Fruit fly (Drosophila melanogaster): Measurements from ENCODE around the gene Rpt3.

Gene Rpt3

DNA sequence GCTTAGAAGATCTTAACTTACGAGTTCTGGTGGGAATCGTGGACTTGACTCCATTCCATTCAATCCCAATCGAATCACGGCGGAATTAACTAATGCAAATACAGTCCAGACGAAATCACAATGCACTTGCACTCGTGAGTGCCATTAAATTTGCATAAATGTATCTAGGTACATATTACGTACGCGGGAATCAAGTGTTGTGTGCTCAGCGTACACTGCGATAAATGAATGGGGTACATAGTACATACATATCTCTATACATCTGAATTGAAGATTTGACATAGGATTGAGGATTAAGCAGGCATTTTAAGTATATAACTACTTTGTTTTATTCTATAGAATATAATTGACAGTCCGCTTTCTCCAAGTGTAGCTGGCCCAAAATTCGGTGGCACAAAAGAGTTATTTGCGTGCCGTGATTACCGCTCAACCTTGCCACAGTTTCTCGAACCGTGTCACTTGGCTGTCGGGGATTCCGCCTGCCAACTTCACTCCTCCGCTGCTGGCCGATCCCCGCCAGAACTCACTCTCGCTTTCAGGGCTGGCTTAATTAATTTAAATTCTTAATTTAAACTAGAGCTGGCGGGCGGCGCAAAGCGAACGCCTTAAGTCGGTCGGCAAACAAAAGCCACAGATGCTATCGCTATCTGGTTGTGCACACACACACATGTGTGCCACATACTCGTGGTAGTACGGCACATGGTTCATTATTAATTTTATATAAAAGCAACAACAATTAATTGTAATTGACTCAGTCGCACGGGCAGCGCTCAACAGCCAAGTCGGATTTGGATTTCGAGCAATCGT lies 17.1 kb downstream of the Rpt3 start, which contains the start of the genes CG15199 and CG15202:
Gene CG15199, minus strand, starts transcription at position 51 of the 807 bp plus-strand sequence.
Gene CG15202, plus strand, starts transcription at position 757 of the 807 bp plus-strand sequence.
- TF ChIP-seq CG16779 (tag; optimal IDR thresholded peaks at IDR 0.05) = no peak
- TF ChIP-seq Eip78C (GFP tag) = peak; percentile 68
- peak; percentile 4 for TF ChIP-seq Met (GFP tag; optimal IDR thresholded peaks at IDR 0.05)

DNA sequence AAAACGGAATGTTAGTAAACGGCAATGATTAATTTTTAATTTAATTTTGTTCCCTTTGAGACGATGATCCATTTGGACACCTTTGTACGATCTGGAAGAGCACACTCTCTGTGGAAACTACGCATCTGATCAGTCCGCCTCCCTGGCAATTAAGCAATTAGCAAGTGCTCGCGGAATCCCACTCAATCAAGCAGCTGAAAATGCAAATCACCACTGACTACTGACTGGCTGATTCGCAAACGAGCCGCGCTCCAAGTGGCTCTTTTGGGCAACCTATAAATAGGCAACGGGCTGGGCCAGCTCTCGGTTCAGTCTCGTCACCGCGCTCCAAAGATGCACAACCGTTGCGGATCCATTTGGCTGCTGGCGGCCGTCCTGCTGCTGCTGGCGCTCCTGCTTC lies 18.9 kb downstream of the Rpt3 start, which contains the start of gene CG15201:
Gene CG15201, plus strand, starts transcription at position 301 of the 400 bp plus-strand sequence.
- no peak for TF ChIP-seq Hr4 (GFP tag; optimal IDR thresholded peaks at IDR 0.05)
- TF ChIP-seq Eip78C (GFP tag) = no peak
- TF ChIP-seq lz (GFP tag; optimal IDR thresholded peaks at IDR 0.05) = no peak
- TF ChIP-seq fd59A (GFP tag; optimal IDR thresholded peaks at IDR 0.05) = no peak
- no peak for TF ChIP-seq CG6163 (GFP tag; IDR thresholded peaks at IDR 0.05)
- no peak for TF ChIP-seq Eip93F (GFP tag; optimal IDR thresholded peaks at IDR 0.05)
- no peak for TF ChIP-seq spab (GFP tag; optimal IDR thresholded peaks at IDR 0.05)
- no peak for TF ChIP-seq achi (GFP tag; optimal IDR thresholded peaks at IDR 0.05)

DNA sequence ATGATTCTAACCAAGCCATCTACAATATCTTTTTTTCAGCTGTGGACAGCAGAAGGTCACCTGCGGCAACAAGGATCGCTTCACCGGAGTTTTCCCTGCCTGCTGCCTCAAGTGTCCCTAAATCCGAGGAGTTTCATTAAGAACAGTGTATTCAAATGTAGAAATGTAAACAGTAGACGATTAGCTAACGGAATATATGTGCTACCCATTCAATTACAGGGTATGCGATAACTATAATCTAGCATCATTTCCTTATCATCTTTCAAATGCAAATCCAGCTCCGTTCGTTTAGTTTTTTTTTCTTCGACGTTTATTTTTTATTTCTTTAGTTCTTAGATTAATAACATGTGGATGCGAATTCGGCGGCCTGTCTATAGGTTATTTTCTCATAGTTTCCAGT lies 19.7 kb downstream of the Rpt3 start:
- TF ChIP-seq svp (GFP tag) (no peak), CG32006 (GFP tag; optimal IDR thresholded peaks at IDR 0.05) (no peak), CG1621 (tag; optimal IDR thresholded peaks at IDR 0.05) (no peak), Hr4 (GFP tag; optimal IDR thresholded peaks at IDR 0.05) (no peak), achi (GFP tag; optimal IDR thresholded peaks at IDR 0.05) (no peak), topi (GFP tag; optimal IDR thresholded peaks at IDR 0.05) (no peak), CG8319 (GFP tag; optimal IDR thresholded peaks at IDR 0.05) (no peak), lz (GFP tag; optimal IDR thresholded peaks at IDR 0.05) (no peak), Lpt (GFP tag; optimal IDR thresholded peaks at IDR 0.05) (no peak), eg (GFP tag; IDR thresholded peaks at IDR 0.05) (no peak), CG6163 (GFP tag; IDR thresholded peaks at IDR 0.05) (no peak)

DNA sequence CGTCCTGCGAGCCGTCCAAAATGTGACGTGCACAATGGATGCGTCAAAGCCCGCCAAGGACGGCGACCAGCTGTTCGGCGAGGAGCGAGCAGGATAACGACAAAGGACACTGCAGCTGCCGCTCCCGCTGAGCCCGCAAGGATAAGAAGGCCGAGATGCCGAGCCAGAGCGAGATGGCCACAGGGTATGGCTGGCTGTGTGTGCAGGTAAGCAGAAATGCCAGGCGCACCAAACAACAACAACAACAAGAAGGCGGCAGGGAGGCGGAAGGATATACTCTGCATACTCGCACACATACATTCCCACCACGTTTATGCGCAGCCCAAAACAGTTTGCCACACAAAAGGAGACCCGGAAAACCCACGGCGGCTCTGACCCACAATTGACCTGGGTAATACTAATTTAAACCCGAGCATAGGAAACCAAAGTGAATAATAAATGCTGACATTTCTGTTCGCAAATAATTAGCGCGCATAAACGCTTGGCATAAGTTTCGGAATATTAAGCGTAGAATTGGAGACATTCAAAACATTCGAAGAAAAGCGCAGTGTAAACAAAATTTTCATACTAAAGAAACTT lies 21.8 kb downstream of the Rpt3 start:
- peak; percentile 38 for TF ChIP-seq Ets96B (tag; optimal IDR thresholded peaks at IDR 0.05)
- peak; percentile 15 for TF ChIP-seq lz (GFP tag; optimal IDR thresholded peaks at IDR 0.05)
- peak; percentile 30 for TF ChIP-seq CG31627 (GFP tag; optimal IDR thresholded peaks at IDR 0.05)
- TF ChIP-seq Ets21C (GFP tag; optimal IDR thresholded peaks at IDR 0.05) = no peak
- TF ChIP-seq CG8632 (GFP tag; optimal IDR thresholded peaks at IDR 0.05) = no peak
- TF ChIP-seq CG6276 (GFP tag; optimal IDR thresholded peaks at IDR 0.05) = no peak
- TF ChIP-seq dac (GFP tag; optimal IDR thresholded peaks at IDR 0.05) = no peak
- peak in 1 of 2 experiments; percentile 61 for TF ChIP-seq ss (GFP tag; optimal IDR thresholded peaks at IDR 0.05)
- no peak for TF ChIP-seq fd59A (GFP tag; optimal IDR thresholded peaks at IDR 0.05)
- peak; percentile 29 for TF ChIP-seq CG3032 (tag; optimal IDR thresholded peaks at IDR 0.05)
- TF ChIP-seq Hr39 (GFP tag; optimal IDR thresholded peaks at IDR 0.05) = peak; percentile 20
- TF ChIP-seq Smox (GFP tag; optimal IDR thresholded peaks at IDR 0.05) = peak; percentile 8
- peak; percentile 37 for TF ChIP-seq pdm3 (GFP tag; optimal IDR thresholded peaks at IDR 0.05)
- TF ChIP-seq Sox102F (GFP tag; optimal IDR thresholded peaks at IDR 0.05) = peak; percentile 20
- no peak for TF ChIP-seq Eip93F (GFP tag; optimal IDR thresholded peaks at IDR 0.05)
- TF ChIP-seq vri (GFP tag; optimal IDR thresholded peaks at IDR 0.05) = no peak
- peak; percentile 37 for TF ChIP-seq CG3919 (GFP tag; optimal IDR thresholded peaks at IDR 0.05)
- no peak for TF ChIP-seq CG16779 (tag; optimal IDR thresholded peaks at IDR 0.05)
- TF ChIP-seq CG10669 (GFP tag; optimal IDR thresholded peaks at IDR 0.05) = peak; percentile 44
- TF ChIP-seq fkh (GFP tag; optimal IDR thresholded peaks at IDR 0.05) = no peak
- TF ChIP-seq fd85E (GFP tag; optimal IDR thresholded peaks at IDR 0.05) = no peak
- peak; percentile 14 for TF ChIP-seq achi (GFP tag; optimal IDR thresholded peaks at IDR 0.05)
- no peak for TF ChIP-seq CG10631 (GFP tag; optimal IDR thresholded peaks at IDR 0.05)
- no peak for TF ChIP-seq salr (GFP tag; optimal IDR thresholded peaks at IDR 0.05)
- TF ChIP-seq Eip78C (GFP tag) = peak; percentile 62
- peak; percentile 50 for TF ChIP-seq acj6 (GFP tag; optimal IDR thresholded peaks at IDR 0.05)
- TF ChIP-seq topi (GFP tag; optimal IDR thresholded peaks at IDR 0.05) = peak; percentile 51
- TF ChIP-seq Lpt (GFP tag; optimal IDR thresholded peaks at IDR 0.05) = no peak
- peak; percentile 44 for TF ChIP-seq dsx (GFP tag; optimal IDR thresholded peaks at IDR 0.05; ENCODE audit: poor library complexity, severe bottlenecking)
- TF ChIP-seq CG1621 (tag; optimal IDR thresholded peaks at IDR 0.05) = no peak
- TF ChIP-seq CG9139 (GFP tag; optimal IDR thresholded peaks at IDR 0.05) = no peak
- peak; percentile 7 for TF ChIP-seq OdsH (GFP tag; optimal IDR thresholded peaks at IDR 0.05)
- peak; percentile 6 for TF ChIP-seq CG34406 (GFP tag; optimal IDR thresholded peaks at IDR 0.05)
- TF ChIP-seq CG11762 (GFP tag; optimal IDR thresholded peaks at IDR 0.05; ENCODE audit: insufficient read depth) = no peak

Measured in whole organism, prepupa.